Worm (Caenorhabditis elegans): ENCODE data around the gene mig-21.

mig-21 gene

DNA sequence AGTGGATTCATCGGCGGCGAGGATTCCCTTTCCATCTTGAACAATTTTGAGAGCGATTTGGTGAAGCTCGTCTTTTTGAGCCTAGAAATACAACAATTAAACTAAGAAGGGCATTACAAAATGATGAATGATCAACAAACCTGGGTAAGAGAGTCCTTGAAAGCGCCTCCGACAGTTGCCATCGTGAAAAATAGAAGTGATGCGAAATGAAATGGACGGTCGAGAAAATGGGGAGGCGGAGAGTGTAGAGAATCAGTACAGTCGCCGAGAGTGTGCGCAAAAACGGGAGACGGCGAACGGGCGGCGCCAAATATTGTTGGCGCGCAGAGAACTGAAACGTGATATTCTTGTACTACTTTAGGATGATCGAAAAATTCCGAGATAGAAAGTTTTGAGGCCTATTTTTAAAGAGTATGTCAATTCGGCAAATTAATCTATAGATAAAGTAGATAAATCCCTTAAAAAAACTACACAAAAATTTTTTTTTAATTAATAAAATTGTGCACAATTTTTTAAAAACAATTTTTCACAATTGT, 2.0 kb downstream of the mig-21 start, which contains the start of gene aldo-2 (continued):
- peak; percentile 69 for TF ChIP-seq mcd-1 (GFP tag; IDR thresholded peaks at IDR 0.05)
- no peak for TF ChIP-seq pha-4 (tag; optimal IDR thresholded peaks at IDR 0.05)
- TF ChIP-seq F10E7.11 (tag; optimal IDR thresholded peaks at IDR 0.05), result no peak
- no peak for TF ChIP-seq sea-2 (GFP tag; IDR thresholded peaks at IDR 0.05)
- no peak for TF ChIP-seq nhr-179 (tag; optimal IDR thresholded peaks at IDR 0.05)
- TF ChIP-seq B0019.2 (GFP tag; conservative IDR thresholded peaks at IDR 0.05), result peak; percentile 76
- TF ChIP-seq F39B2.1 (GFP tag; IDR thresholded peaks at IDR 0.05), result no peak
- TF ChIP-seq ceh-40 (GFP tag; IDR thresholded peaks at IDR 0.05), result no peak
- peak; percentile 72 for TF ChIP-seq lin-54 (GFP tag; optimal IDR thresholded peaks at IDR 0.05)
- peak; percentile 73 for TF ChIP-seq rcor-1 (GFP tag; IDR thresholded peaks at IDR 0.05)
- 0 out of 2 replicates have a peak, but pooled peaks have one; percentile 22 for TF ChIP-seq ztf-6 (GFP tag; IDR thresholded peaks at IDR 0.05)
- TF ChIP-seq F55B11.4 (tag; optimal IDR thresholded peaks at IDR 0.05; ENCODE audit: borderline replicate concordance, insufficient read depth), result no peak
- no peak for TF ChIP-seq egl-18 (GFP tag; IDR thresholded peaks at IDR 0.05)
- TF ChIP-seq attf-6 (GFP tag; IDR thresholded peaks at IDR 0.05), result peak; percentile 41; the same call in 1 of the 2 replicates
- TF ChIP-seq efl-1 (GFP tag; optimal IDR thresholded peaks at IDR 0.05), result peak; percentile 97
- TF ChIP-seq let-607 (tag; optimal IDR thresholded peaks at IDR 0.05), result no peak
- TF ChIP-seq bed-2 (GFP tag; IDR thresholded peaks at IDR 0.05), result no peak
- TF ChIP-seq T26A5.8 (tag; optimal IDR thresholded peaks at IDR 0.05), result no peak
- peak; percentile 86 for TF ChIP-seq dox-1 (GFP tag; IDR thresholded peaks at IDR 0.05)
- TF ChIP-seq nhr-27 (tag; optimal IDR thresholded peaks at IDR 0.05), result no peak
- no peak for TF ChIP-seq hlh-26 (GFP tag; conservative IDR thresholded peaks at IDR 0.05)
- TF ChIP-seq fkh-3 (tag; optimal IDR thresholded peaks at IDR 0.05), result no peak
- TF ChIP-seq lin-40 (tag; optimal IDR thresholded peaks at IDR 0.05), result no peak
- no peak for TF ChIP-seq cebp-1 (GFP tag; IDR thresholded peaks at IDR 0.05)
- TF ChIP-seq cebp-1 (tag; optimal IDR thresholded peaks at IDR 0.05), result peak; percentile 42
- no peak for TF ChIP-seq attf-5 (GFP tag; optimal IDR thresholded peaks at IDR 0.05)
- TF ChIP-seq Y79H2A.3 (GFP tag; conservative IDR thresholded peaks at IDR 0.05), result peak; percentile 75
- TF ChIP-seq snpc-1.3 (tag; optimal IDR thresholded peaks at IDR 0.05; ENCODE audit: insufficient read depth), result no peak
- TF ChIP-seq Y95B8A.8 (GFP tag; IDR thresholded peaks at IDR 0.05), result peak; percentile 92
- no peak for TF ChIP-seq tbx-9 (tag; optimal IDR thresholded peaks at IDR 0.05; ENCODE audit: borderline replicate concordance)
- 0 out of 2 replicates have a peak, but pooled peaks have one; percentile 64 for TF ChIP-seq nfyb-1 (GFP tag; IDR thresholded peaks at IDR 0.05)
- TF ChIP-seq B0261.1 (tag; optimal IDR thresholded peaks at IDR 0.05), result no peak
- no peak for TF ChIP-seq lag-1 (GFP tag; IDR thresholded peaks at IDR 0.05)
- no peak for TF ChIP-seq nhr-120 (GFP tag; IDR thresholded peaks at IDR 0.05)
- TF ChIP-seq him-1 (tag; optimal IDR thresholded peaks at IDR 0.05), result no peak
- TF ChIP-seq nhr-80 (tag; optimal IDR thresholded peaks at IDR 0.05), result peak; percentile 36
- peak; percentile 69 for TF ChIP-seq Y67H2A.10 (GFP tag; conservative IDR thresholded peaks at IDR 0.05)
- no peak for TF ChIP-seq lsy-27 (tag; optimal IDR thresholded peaks at IDR 0.05; ENCODE audit: borderline replicate concordance, insufficient read depth)
- 0 out of 2 replicates have a peak, but pooled peaks have one; percentile 72 for TF ChIP-seq aptf-3 (GFP tag; IDR thresholded peaks at IDR 0.05)
- TF ChIP-seq hmg-1.2 (GFP tag; IDR thresholded peaks at IDR 0.05), result peak; percentile 84
- no peak for TF ChIP-seq F57C9.4 (tag; optimal IDR thresholded peaks at IDR 0.05)
- TF ChIP-seq ceh-91 (GFP tag; IDR thresholded peaks at IDR 0.05), result peak; percentile 94
- no peak for TF ChIP-seq ceh-79 (tag; optimal IDR thresholded peaks at IDR 0.05)
- TF ChIP-seq Y53F4B.3 (GFP tag; IDR thresholded peaks at IDR 0.05), result no peak
- TF ChIP-seq madf-8 (GFP tag; conservative IDR thresholded peaks at IDR 0.05), result peak; percentile 97
- peak; percentile 50; the same call in 1 of the 2 replicates for TF ChIP-seq ztf-28 (GFP tag; IDR thresholded peaks at IDR 0.05)
- peak; percentile 25 for TF ChIP-seq ztf-26 (tag; optimal IDR thresholded peaks at IDR 0.05)
- TF ChIP-seq gei-17 (GFP tag; optimal IDR thresholded peaks at IDR 0.05), result no peak
